Fruit fly (Drosophila melanogaster) whole organism, embryonic: Measurements from ENCODE around the gene AOX1.
A peak's percentile ranks its signal among the peaks of the same experiment; 100 is the strongest.

Experiments
- BEAF-32 ChIP-seq: fragments of 200-800 bp; sonication (Bioruptor generic); optimal IDR thresholded peaks from 3 replicates; lab custom pipeline; 2017; ENCODE audit warnings: missing biosample characterization, missing genetic modification characterization, mild to moderate bottlenecking, moderate library complexity, missing genetic modification reagents
- Bdp1 ChIP-seq: fragments of 200-800 bp; sonication (Bioruptor generic); optimal IDR thresholded peaks from 3 replicates; lab custom pipeline; 2016; ENCODE audit warnings: missing biosample characterization, missing genetic modification characterization
- CG11456 ChIP-seq: fragments of 200-800 bp; sonication (Bioruptor generic); IDR thresholded peaks from 3 replicates; pipeline ENCODE4 v1.3.6; 2022; ENCODE audit warnings: missing biosample characterization, missing genetic modification characterization
- CG11560 ChIP-seq: fragments of 200-800 bp; sonication (Bioruptor generic); IDR thresholded peaks from 3 replicates; pipeline ENCODE4 v1.3.6; 2022; ENCODE audit warnings: missing biosample characterization, missing genetic modification characterization
- CG12299 ChIP-seq: fragments of 200-800 bp; sonication (Bioruptor generic); optimal IDR thresholded peaks from 2 replicates; lab custom pipeline; 2018; ENCODE audit warnings: missing biosample characterization, mild to moderate bottlenecking, missing genetic modification characterization
- CG13287 ChIP-seq: fragments of 200-800 bp; sonication (Bioruptor generic); IDR thresholded peaks from 2 replicates; pipeline ENCODE4 v1.3.6; 2022; ENCODE audit warnings: missing biosample characterization, missing genetic modification characterization; ENCODE audit not compliant: partially characterized antibody
- CG1792 ChIP-seq: fragments of 200-800 bp; sonication (Bioruptor generic); optimal IDR thresholded peaks from 2 replicates; lab custom pipeline; 2016; ENCODE audit warnings: missing biosample characterization, missing genetic modification characterization
- CG2678 ChIP-seq: fragments of 200-800 bp; sonication (Bioruptor generic); optimal IDR thresholded peaks from 3 replicates; lab custom pipeline; 2019; ENCODE audit warnings: missing biosample characterization, mild to moderate bottlenecking, missing genetic modification characterization, moderate library complexity
- CG3407 ChIP-seq: fragments of 200-800 bp; sonication (Bioruptor generic); optimal IDR thresholded peaks from 2 replicates; lab custom pipeline; 2018; ENCODE audit warnings: missing biosample characterization, mild to moderate bottlenecking, missing genetic modification characterization
- CG4617 ChIP-seq: fragments of 200-800 bp; sonication (Bioruptor generic); optimal IDR thresholded peaks from 3 replicates; lab custom pipeline; 2016; ENCODE audit warnings: missing biosample characterization, missing genetic modification characterization, borderline replicate concordance
- CG9817 ChIP-seq: fragments of 200-800 bp; sonication (Bioruptor generic); optimal IDR thresholded peaks from 2 replicates; lab custom pipeline; 2018; ENCODE audit warnings: missing biosample characterization, mild to moderate bottlenecking, missing genetic modification characterization, moderate library complexity
- CHES-1-like ChIP-seq: fragments of 200-800 bp; sonication (Bioruptor generic); optimal IDR thresholded peaks from 2 replicates; lab custom pipeline; 2016; ENCODE audit warnings: missing biosample characterization, missing genetic modification characterization
- D ChIP-seq, 2 experiments: fragments of 200-800 bp in 1 of 2; fragments of >200 bp in 1 of 2; sonication (Bioruptor generic) in 1 of 2; optimal IDR thresholded peaks; 2 replicates in 1 of 2; 3 replicates in 1 of 2; lab custom pipeline; 2017; ENCODE audit warnings: mild to moderate bottlenecking in 1 of 2, missing biosample characterization in 1 of 2, missing genetic modification characterization in 1 of 2, missing genetic modification reagents in 1 of 2
- D19B ChIP-seq: fragments of 200-800 bp; sonication (Bioruptor generic); optimal IDR thresholded peaks from 2 replicates; lab custom pipeline; 2017; ENCODE audit warnings: missing biosample characterization, mild to moderate bottlenecking, missing genetic modification characterization
- Dll ChIP-seq: fragments of 200-800 bp; sonication (Bioruptor generic); IDR thresholded peaks from 4 replicates; pipeline ENCODE4 v1.3.6; 2022; ENCODE audit warnings: missing biosample characterization, missing genetic modification characterization; ENCODE audit not compliant: partially characterized antibody
- Ets65A ChIP-seq: fragments of 200-800 bp; sonication (Bioruptor generic); peaks from one replicate; lab custom pipeline; 2016; ENCODE audit warnings: missing biosample characterization, missing genetic modification characterization
- Ets97D ChIP-seq: fragments of 200-800 bp; sonication (Bioruptor generic); optimal IDR thresholded peaks from 3 replicates; lab custom pipeline; 2016; ENCODE audit warnings: missing biosample characterization, missing genetic modification characterization
- Lpt ChIP-seq: fragments of >200 bp; optimal IDR thresholded peaks from 2 replicates; lab custom pipeline; 2018; ENCODE audit warnings: missing biosample characterization, missing genetic modification characterization
- Nf-YB ChIP-seq: fragments of 200-800 bp; sonication (Bioruptor generic); optimal IDR thresholded peaks from 3 replicates; lab custom pipeline; 2019; ENCODE audit warnings: missing biosample characterization, mild to moderate bottlenecking, missing genetic modification characterization, moderate library complexity
- Sin3A ChIP-seq: fragments of >200 bp; optimal IDR thresholded peaks from 2 replicates; lab custom pipeline; 2018
- Stat92E ChIP-seq, 3 experiments: fragments of >200 bp in 2 of 3; fragments of 200-800 bp in 1 of 3; sonication (Bioruptor generic) in 1 of 3; optimal IDR thresholded peaks; 2 replicates each; lab custom pipeline; 2017 to 2019; ENCODE audit warnings: missing biosample characterization in 3 of 3, missing genetic modification characterization in 3 of 3, mild to moderate bottlenecking in 1 of 3, moderate library complexity in 1 of 3
- Usf ChIP-seq: fragments of 200-800 bp; sonication (Bioruptor generic); optimal IDR thresholded peaks from 2 replicates; lab custom pipeline; 2017; ENCODE audit warnings: missing genotype, missing biosample characterization, missing genetic modification characterization
- ato ChIP-seq: fragments of 200-800 bp; sonication (Bioruptor generic); IDR thresholded peaks from 2 replicates; pipeline ENCODE4 v1.3.6; 2022; ENCODE audit warnings: missing biosample characterization, missing genetic modification characterization; ENCODE audit not compliant: partially characterized antibody
- bigmax ChIP-seq: fragments of 200-800 bp; sonication (Bioruptor generic); optimal IDR thresholded peaks from 2 replicates; lab custom pipeline; 2018; ENCODE audit warnings: missing biosample characterization, mild to moderate bottlenecking, missing genetic modification characterization
- chif ChIP-seq, 2 experiments: fragments of 200-800 bp; sonication (Bioruptor generic); optimal IDR thresholded peaks; 3 replicates each; lab custom pipeline; 2016; ENCODE audit warnings: missing biosample characterization in 2 of 2, missing genetic modification characterization in 2 of 2
- croc ChIP-seq: fragments of 200-800 bp; sonication (Bioruptor generic); conservative IDR thresholded peaks from 3 replicates; pipeline ENCODE4 v1.3.6; 2022; ENCODE audit warnings: missing biosample characterization, missing genetic modification characterization
- fd102C ChIP-seq: fragments of 200-800 bp; sonication (Bioruptor generic); optimal IDR thresholded peaks from 2 replicates; lab custom pipeline; 2018; ENCODE audit warnings: missing biosample characterization, mild to moderate bottlenecking, missing genetic modification characterization, moderate library complexity
- h ChIP-seq: fragments of >200 bp; optimal IDR thresholded peaks from 2 replicates; lab custom pipeline; 2017
- klu ChIP-seq: fragments of 200-800 bp; sonication (Bioruptor generic); IDR thresholded peaks from 2 replicates; pipeline ENCODE4 v1.3.6; 2022; ENCODE audit warnings: missing biosample characterization, missing genetic modification characterization
- kni ChIP-seq: fragments of 200-800 bp; sonication (Bioruptor generic); optimal IDR thresholded peaks from 3 replicates; lab custom pipeline; 2017; ENCODE audit warnings: mild to moderate bottlenecking, missing biosample characterization, missing genetic modification reagents, missing genetic modification characterization
- lov ChIP-seq, 2 experiments: fragments of 200-800 bp in 1 of 2; fragments of >200 bp in 1 of 2; sonication (Bioruptor generic) in 1 of 2; IDR thresholded peaks in 1 of 2; optimal IDR thresholded peaks in 1 of 2; 2 replicates in 1 of 2; 3 replicates in 1 of 2; pipeline versions ENCODE4 v1.3.6 to Lab custom; 2017 to 2022; ENCODE audit warnings: missing biosample characterization in 1 of 2, missing genetic modification characterization in 1 of 2
- mld ChIP-seq: fragments of 200-800 bp; sonication (Bioruptor generic); IDR thresholded peaks from 3 replicates; pipeline ENCODE4 v1.3.6; 2022; ENCODE audit warnings: missing biosample characterization, missing genetic modification characterization; ENCODE audit not compliant: partially characterized antibody
- otp ChIP-seq: fragments of 200-800 bp; sonication (Bioruptor generic); IDR thresholded peaks from 3 replicates; pipeline ENCODE4, ENCODE4 v1.3.6; 2022; ENCODE audit warnings: missing biosample characterization, missing genetic modification characterization
- p53 ChIP-seq: fragments of 200-800 bp; sonication (Bioruptor generic); optimal IDR thresholded peaks from 2 replicates; lab custom pipeline; 2016; ENCODE audit warnings: missing biosample characterization, missing genetic modification characterization
- pum ChIP-seq: fragments of 200-800 bp; sonication (Bioruptor generic); optimal IDR thresholded peaks from 2 replicates; lab custom pipeline; 2016; ENCODE audit warnings: missing biosample characterization, missing genetic modification characterization
- sug ChIP-seq: fragments of 200-800 bp; optimal IDR thresholded peaks from 2 replicates; lab custom pipeline; 2019; ENCODE audit warnings: missing biosample characterization, mild to moderate bottlenecking, missing genetic modification characterization, moderate library complexity
- vfl ChIP-seq: fragments of 200-800 bp; sonication (Bioruptor generic); optimal IDR thresholded peaks from 2 replicates; lab custom pipeline; 2016; ENCODE audit warnings: missing biosample characterization, missing genetic modification characterization
- vvl ChIP-seq: fragments of 200-800 bp; sonication (Bioruptor generic); IDR thresholded peaks from 2 replicates; pipeline ENCODE4 v1.3.6; 2022; ENCODE audit warnings: missing biosample characterization, missing genetic modification characterization
- wdn ChIP-seq: fragments of 200-800 bp; sonication (Bioruptor generic); IDR thresholded peaks from 2 replicates; pipeline ENCODE4 v1.3.6; 2022; ENCODE audit warnings: missing biosample characterization, missing genetic modification characterization

AOX1 gene

DNA sequence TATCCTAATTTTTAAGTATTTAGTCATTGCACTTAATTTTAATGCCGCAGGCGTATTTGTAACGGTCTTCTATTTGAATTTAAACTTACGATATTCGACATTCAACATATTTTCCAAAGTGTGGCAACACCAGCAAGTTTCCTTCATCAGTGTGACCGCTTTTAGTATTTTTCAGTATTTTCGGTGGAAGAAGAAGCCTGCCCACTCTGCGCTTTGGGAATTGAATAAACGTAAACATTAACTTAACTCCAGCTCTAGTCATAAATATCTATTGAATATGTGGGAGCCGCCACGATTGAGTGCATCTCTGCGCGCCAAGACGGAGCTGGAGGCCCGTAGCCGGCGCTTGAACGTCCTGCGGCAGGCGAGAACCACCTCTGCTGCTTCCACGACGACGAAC, 51.2 kb downstream of the AOX1 start, which contains the start of gene obe (continued):
- TF ChIP-seq D (optimal IDR thresholded peaks at IDR 0.05; lab: Kevin White, UChicago) (no peak), D (GFP tag; optimal IDR thresholded peaks at IDR 0.05; lab: Kevin White, UChicago) (no peak), vvl (GFP tag; lab: Robert Waterston, UW) (peak; percentile 17; the same call in 1 of the 2 replicates), ato (GFP tag; lab: Robert Waterston, UW) (peak; percentile 46; the same call in 1 of the 2 replicates), Usf (GFP tag; lab: Kevin White, UChicago) (no peak), CG13287 (GFP tag; lab: Robert Waterston, UW) (peak; percentile 23; the same call in 1 of the 2 replicates), Sin3A (lab: Kevin White, UChicago) (no peak), croc (GFP tag; lab: Robert Waterston, UW) (no peak), CG4617 (peak; percentile 80), pum (no peak), CG1792 (GFP tag; lab: Kevin White, UChicago) (no peak), mld (no peak), vfl (GFP tag; lab: Kevin White, UChicago) (no peak), CG2678 (tag; lab: Kevin White, UChicago) (no peak), otp (no peak), lov (optimal IDR thresholded peaks at IDR 0.05; lab: Kevin White, UChicago) (no peak), lov (GFP tag; IDR thresholded peaks at IDR 0.05; lab: Robert Waterston, UW) (no peak), Bdp1 (GFP tag; lab: Kevin White, UChicago) (no peak), chif (GFP tag; optimal IDR thresholded peaks at IDR 0.05; lab: Kevin White, UChicago) (no peak), klu (GFP tag; lab: Robert Waterston, UW) (no peak), Nf-YB (GFP tag; lab: Kevin White, UChicago) (no peak), Lpt (GFP tag; lab: Kevin White, UChicago) (no peak), BEAF-32 (GFP tag; lab: Kevin White, UChicago) (peak; percentile 41), fd102C (GFP tag; lab: Kevin White, UChicago) (no peak), p53 (GFP tag; lab: Kevin White, UChicago) (no peak), Stat92E (GFP tag; optimal IDR thresholded peaks at IDR 0.05; lab: Kevin White, UChicago) (no peak), Dll (GFP tag; lab: Robert Waterston, UW) (0 out of 4 replicates have a peak, but pooled peaks have one; percentile 28), CG3407 (GFP tag; lab: Kevin White, UChicago) (no peak), bigmax (GFP tag; lab: Kevin White, UChicago) (no peak), D19B (no peak), CHES-1-like (GFP tag; lab: Kevin White, UChicago) (peak; percentile 18), sug (tag; lab: Kevin White, UChicago) (no peak), h (lab: Kevin White, UChicago) (no peak), CG12299 (tag; lab: Kevin White, UChicago) (no peak), CG9817 (no peak), kni (GFP tag; lab: Kevin White, UChicago) (no peak), CG11560 (tag; lab: Robert Waterston, UW) (no peak), Ets97D (GFP tag; lab: Kevin White, UChicago) (peak; percentile 68)

DNA sequence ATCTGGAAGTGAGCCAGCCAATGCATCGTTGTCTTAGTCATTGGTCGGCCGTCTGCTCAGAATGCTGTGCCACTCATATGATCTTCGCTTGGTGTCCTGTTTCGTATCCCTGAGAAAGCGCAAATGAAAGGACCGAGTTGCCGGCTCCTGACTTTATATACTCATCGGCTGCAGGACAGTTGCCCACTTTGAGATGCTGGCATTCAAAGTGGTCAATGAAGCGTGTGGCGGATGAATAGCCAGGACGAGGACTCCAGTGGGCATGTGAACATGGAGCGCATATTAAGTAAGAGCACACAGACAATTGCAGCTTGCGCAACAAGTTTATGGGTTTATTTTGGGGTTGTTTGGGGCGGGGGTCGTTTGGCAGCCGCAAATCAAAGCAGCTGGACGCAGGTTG, 51.8 kb downstream of the AOX1 start, which contains the start of gene Trissin:
Gene Trissin, minus strand, starts transcription at position 101 of the 400 bp plus-strand sequence.
- TF ChIP-seq CG11456 (no peak), wdn (no peak), Ets65A (GFP tag; lab: Kevin White, UChicago) (peak; percentile 89)
